Worm (Caenorhabditis elegans): ENCODE data around the gene grl-23.
A peak's percentile ranks its signal among the peaks of the same experiment; 100 is the strongest.

Gene grl-23

ce11 chrV:12551638-12552478 lies 24.8 kb downstream of the grl-23 start (continued):
- TF ChIP-seq lin-13 (GFP tag; optimal IDR thresholded peaks at IDR 0.05), result no peak
- TF ChIP-seq ztf-11 (tag; optimal IDR thresholded peaks at IDR 0.05), result no peak
- TF ChIP-seq zag-1 (tag; optimal IDR thresholded peaks at IDR 0.05), result no peak
- TF ChIP-seq nhr-111 (GFP tag; optimal IDR thresholded peaks at IDR 0.05), result no peak
- no peak for TF ChIP-seq D1046.2 (GFP tag; IDR thresholded peaks at IDR 0.05)
- TF ChIP-seq F37D6.2 (tag; optimal IDR thresholded peaks at IDR 0.05), result no peak
- no peak for TF ChIP-seq lin-38 (GFP tag; IDR thresholded peaks at IDR 0.05)
- peak; percentile 90 for TF ChIP-seq T26A8.4 (GFP tag; IDR thresholded peaks at IDR 0.05)
- no peak for TF ChIP-seq ztf-7 (tag; optimal IDR thresholded peaks at IDR 0.05)
- TF ChIP-seq madf-5 (GFP tag; IDR thresholded peaks at IDR 0.05), result no peak
- peak; percentile 81 for TF ChIP-seq nhr-6 (tag; optimal IDR thresholded peaks at IDR 0.05)
- TF ChIP-seq dpl-1 (GFP tag; optimal IDR thresholded peaks at IDR 0.05), result no peak
- TF ChIP-seq ceh-28 (tag; optimal IDR thresholded peaks at IDR 0.05), result no peak
- no peak for TF ChIP-seq ceh-82 (tag; optimal IDR thresholded peaks at IDR 0.05)
- TF ChIP-seq ZK546.5 (tag; optimal IDR thresholded peaks at IDR 0.05), result no peak
- TF ChIP-seq madf-9 (GFP tag; conservative IDR thresholded peaks at IDR 0.05), result no peak
- TF ChIP-seq mxl-2 (GFP tag; conservative IDR thresholded peaks at IDR 0.05), result no peak
- TF ChIP-seq saeg-2 (GFP tag; IDR thresholded peaks at IDR 0.05), result no peak
- no peak for TF ChIP-seq egl-43 (GFP tag; IDR thresholded peaks at IDR 0.05)
- TF ChIP-seq daf-12 (tag; optimal IDR thresholded peaks at IDR 0.05), result no peak
- no peak for TF ChIP-seq gei-8 (GFP tag; optimal IDR thresholded peaks at IDR 0.05)
- no peak for TF ChIP-seq fkh-10 (GFP tag; optimal IDR thresholded peaks at IDR 0.05)
- TF ChIP-seq lin-39 (tag; optimal IDR thresholded peaks at IDR 0.05), result no peak
- TF ChIP-seq lin-1 (GFP tag; IDR thresholded peaks at IDR 0.05), result no peak
- no peak for TF ChIP-seq nhr-42 (GFP tag; IDR thresholded peaks at IDR 0.05)
- no peak for TF ChIP-seq unc-39 (tag; optimal IDR thresholded peaks at IDR 0.05)
- peak; percentile 23 for TF ChIP-seq spr-1 (tag; optimal IDR thresholded peaks at IDR 0.05)
- TF ChIP-seq arid-1 (GFP tag; conservative IDR thresholded peaks at IDR 0.05), result no peak
- peak; percentile 12 for TF ChIP-seq nhr-48 (tag; optimal IDR thresholded peaks at IDR 0.05)
- no peak for TF ChIP-seq set-16 (GFP tag; IDR thresholded peaks at IDR 0.05)
- TF ChIP-seq sdz-12 (GFP tag; optimal IDR thresholded peaks at IDR 0.05), result no peak
- TF ChIP-seq ceh-62 (tag; optimal IDR thresholded peaks at IDR 0.05), result no peak
- TF ChIP-seq dve-1 (tag; optimal IDR thresholded peaks at IDR 0.05; ENCODE audit: insufficient read depth), result no peak
- no peak for TF ChIP-seq tag-97 (GFP tag; IDR thresholded peaks at IDR 0.05)
- TF ChIP-seq hif-1 (tag; optimal IDR thresholded peaks at IDR 0.05), result no peak
- TF ChIP-seq snpc-1.2 (GFP tag; IDR thresholded peaks at IDR 0.05), result 0 out of 2 replicates have a peak, but pooled peaks have one; percentile 25
- no peak for TF ChIP-seq dmd-9 (GFP tag; IDR thresholded peaks at IDR 0.05)
- no peak for TF ChIP-seq ZK337.2 (GFP tag; IDR thresholded peaks at IDR 0.05)
- TF ChIP-seq lin-15B (tag; optimal IDR thresholded peaks at IDR 0.05), result no peak
- no peak for TF ChIP-seq zfp-2 (tag; optimal IDR thresholded peaks at IDR 0.05)
- no peak for TF ChIP-seq jun-1 (tag; optimal IDR thresholded peaks at IDR 0.05)
- no peak for TF ChIP-seq F49E8.2 (tag; optimal IDR thresholded peaks at IDR 0.05; ENCODE audit: borderline replicate concordance)
- TF ChIP-seq lir-3 (tag; optimal IDR thresholded peaks at IDR 0.05), result no peak
- TF ChIP-seq skn-1 (tag; optimal IDR thresholded peaks at IDR 0.05), result no peak
- no peak for TF ChIP-seq lin-29 (GFP tag; IDR thresholded peaks at IDR 0.05)
- TF ChIP-seq unc-130 (GFP tag; optimal IDR thresholded peaks at IDR 0.05), result no peak
- 0 out of 2 replicates have a peak, but pooled peaks have one; percentile 51 for TF ChIP-seq zfp-3 (GFP tag; conservative IDR thresholded peaks at IDR 0.05)
- no peak for TF ChIP-seq daf-16 (GFP tag; optimal IDR thresholded peaks at IDR 0.05)
- TF ChIP-seq daf-16 (tag; optimal IDR thresholded peaks at IDR 0.05), result no peak
- TF ChIP-seq mxl-3 (GFP tag; optimal IDR thresholded peaks at IDR 0.05), result no peak
- no peak for TF ChIP-seq hlh-11 (tag; optimal IDR thresholded peaks at IDR 0.05)
